Worm (Caenorhabditis elegans) whole organism, L4 larva: ENCODE data around the gene grd-9.

Experiments
- T20F7.1 ChIP-seq: fragments of 200-800 bp; sonication (Bioruptor generic); optimal IDR thresholded peaks from 2 replicates; lab custom pipeline; 2018; ENCODE audit warnings: mild to moderate bottlenecking, missing genetic modification characterization, missing compliant biosample characterization
- Y48G9A.11 ChIP-seq: fragments of 200-800 bp; sonication (Bioruptor generic); IDR thresholded peaks from 2 replicates; pipeline ENCODE4 v1.3.6; 2022; ENCODE audit warnings: missing genetic modification reagents, missing genetic modification characterization, missing compliant biosample characterization
- aha-1 ChIP-seq: fragments of 150-350 bp; peaks from one replicate; lab custom pipeline; 2014; ENCODE audit warnings: missing biosample characterization, missing genetic modification characterization
- ceh-28 ChIP-seq: fragments of 150-350 bp; optimal IDR thresholded peaks from 2 replicates; lab custom pipeline; 2014; ENCODE audit warnings: missing biosample characterization, missing genetic modification reagents, missing genetic modification characterization
- dmd-6 ChIP-seq: fragments of 200-800 bp; sonication (Bioruptor generic); IDR thresholded peaks from 2 replicates; pipeline ENCODE4 v1.3.6; 2022; ENCODE audit warnings: missing genetic modification reagents, missing genetic modification characterization, missing compliant biosample characterization
- dpl-1 ChIP-seq: fragments of 150-350 bp; optimal IDR thresholded peaks from 2 replicates; lab custom pipeline; 2014; ENCODE audit warnings: missing biosample characterization, missing genetic modification reagents, missing genetic modification characterization
- hlh-30 ChIP-seq: sonication (generic microtip); optimal IDR thresholded peaks from 2 replicates; lab custom pipeline; 2017; ENCODE audit warnings: antibody characterized with exemption, mild to moderate bottlenecking, missing genetic modification characterization, missing compliant biosample characterization; ENCODE audit not compliant: insufficient read depth
- mes-2 ChIP-seq: sonication (generic microtip); optimal IDR thresholded peaks from 2 replicates; lab custom pipeline; 2016; ENCODE audit warnings: missing genotype, mild to moderate bottlenecking, missing genetic modification characterization, missing compliant biosample characterization; ENCODE audit not compliant: poor library complexity, severe bottlenecking
- nhr-6 ChIP-seq: fragments of 150-350 bp; optimal IDR thresholded peaks from 2 replicates; lab custom pipeline; 2014; ENCODE audit warnings: missing biosample characterization, missing genetic modification characterization
- sdz-12 ChIP-seq: fragments of 200-800 bp; sonication (Bioruptor generic); optimal IDR thresholded peaks from 2 replicates; lab custom pipeline; 2018; ENCODE audit warnings: mild to moderate bottlenecking, missing genetic modification characterization, missing compliant biosample characterization
- unc-62 ChIP-seq, 3 experiments: fragments of 150-350 bp in 1 of 3; sonication (generic microtip); optimal IDR thresholded peaks in 2 of 3; peaks in 1 of 3; 1 replicate in 1 of 3; 2 replicates in 2 of 3; lab custom pipeline; 2014 to 2017; ENCODE audit warnings: missing biosample characterization in 3 of 3, missing genetic modification characterization in 3 of 3, missing genetic modification reagents in 3 of 3, missing genotype in 1 of 3
- zfp-2 ChIP-seq: sonication (generic microtip); optimal IDR thresholded peaks from 2 replicates; lab custom pipeline; 2016; ENCODE audit warnings: mild to moderate bottlenecking, missing genetic modification characterization, missing compliant biosample characterization
- zfp-3 ChIP-seq: fragments of 200-800 bp; sonication (Bioruptor generic); conservative IDR thresholded peaks from 2 replicates; pipeline ENCODE4 v1.3.6; 2022; ENCODE audit warnings: missing genetic modification reagents, missing genetic modification characterization, missing compliant biosample characterization
- ztf-7 ChIP-seq: fragments of 150-350 bp; optimal IDR thresholded peaks from 2 replicates; lab custom pipeline; 2014; ENCODE audit warnings: missing biosample characterization, missing genetic modification characterization

Gene grd-9

DNA sequence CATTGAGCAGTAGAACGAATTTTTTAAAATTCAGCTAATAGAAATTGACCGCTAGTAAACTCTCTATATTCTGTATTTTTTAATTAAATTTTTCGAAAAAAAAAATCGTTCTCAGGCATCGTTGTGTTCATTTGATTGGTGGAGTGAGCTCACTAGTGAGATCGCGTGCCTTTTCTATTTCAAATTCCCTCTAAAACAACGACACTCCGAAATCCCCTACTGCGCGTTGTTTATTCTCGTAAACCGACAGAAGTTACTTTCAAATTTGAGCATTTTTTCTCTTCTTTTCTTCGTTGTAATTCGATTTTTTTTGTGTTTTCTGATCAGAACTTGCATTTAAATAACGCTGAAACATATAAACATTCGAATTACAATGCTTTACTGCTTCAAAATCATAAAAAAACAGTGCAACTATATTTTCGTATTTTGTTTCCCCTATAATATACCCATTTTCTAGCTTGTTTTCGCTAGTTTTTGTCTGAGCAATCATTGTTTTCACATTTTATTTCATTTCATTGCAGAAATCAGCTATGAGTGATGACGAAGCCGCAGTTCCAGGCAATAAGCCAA is 44.5 kb downstream of the grd-9 start, which contains the start of gene syf-3:
Gene syf-3 (plus strand): TSS at position 520 of the 570 bp plus-strand sequence.
- TF ChIP-seq hlh-30 (tag; lab: Kevin White, UChicago) (peak; percentile 52), aha-1 (tag; lab: Kevin White, UChicago) (peak; percentile 35), mes-2 (tag; lab: Kevin White, UChicago) (peak; percentile 69), zfp-2 (no peak), nhr-6 (tag; lab: Kevin White, UChicago) (peak; percentile 4), dpl-1 (GFP tag; lab: Kevin White, UChicago) (peak; percentile 98), zfp-3 (GFP tag; lab: Robert Waterston, UW) (no peak), T20F7.1 (GFP tag; lab: Kevin White, UChicago) (peak; percentile 98), sdz-12 (GFP tag; lab: Kevin White, UChicago) (no peak), Y48G9A.11 (GFP tag; lab: Robert Waterston, UW) (peak; percentile 97), ztf-7 (tag; lab: Kevin White, UChicago) (peak; percentile 22), unc-62 (GFP tag; optimal IDR thresholded peaks at IDR 0.05 in 1 of 2; lab: Kevin White, UChicago) (peak in 1 of 2 experiments; percentile 64), unc-62 (tag; optimal IDR thresholded peaks at IDR 0.05; lab: Kevin White, UChicago) (no peak)

DNA sequence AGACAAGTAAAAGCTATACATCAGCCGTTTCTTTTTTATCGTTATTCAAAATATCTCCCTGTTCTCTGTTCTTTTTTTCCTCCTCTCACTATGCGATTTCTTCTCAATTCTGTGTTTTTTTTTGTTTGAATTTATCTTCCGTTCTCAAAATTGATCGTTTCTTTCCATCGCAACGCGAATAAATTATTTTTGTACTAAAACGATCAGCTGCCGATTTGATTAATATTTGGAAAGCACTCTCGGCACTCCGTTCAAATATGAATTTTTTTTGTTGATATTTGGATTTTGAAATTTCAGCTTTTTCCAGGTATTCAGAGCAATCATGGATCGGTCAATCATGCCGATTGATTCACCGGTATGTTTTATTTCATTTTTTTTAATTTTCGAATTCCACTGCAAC is 48.0 kb downstream of the grd-9 start, which contains the start of gene pst-1:
Gene pst-1 (plus strand): TSS at position 301 of the 400 bp plus-strand sequence.
- no peak for TF ChIP-seq dmd-6 (GFP tag; lab: Robert Waterston, UW)
- TF ChIP-seq ceh-28 = no peak
